Worm (Caenorhabditis elegans) whole organism, young adult: ENCODE results near the gene K02D10.3.

Experiments
- B0035.1 ChIP-seq: sonication (generic microtip); optimal IDR thresholded peaks from 2 replicates; lab custom pipeline; 2016; ENCODE audit warnings: missing genetic modification characterization, mild to moderate bottlenecking, missing compliant biosample characterization, missing genotype, missing genetic modification reagents
- B0261.1 ChIP-seq: sonication (generic microtip); optimal IDR thresholded peaks from 2 replicates; lab custom pipeline; 2016; ENCODE audit warnings: mild to moderate bottlenecking, missing genetic modification characterization, moderate library complexity, missing compliant biosample characterization
- B0336.3 ChIP-seq: fragments of 200-800 bp; sonication (Bioruptor generic); IDR thresholded peaks from 2 replicates; pipeline ENCODE4 v1.3.6; 2022; ENCODE audit warnings: missing genetic modification characterization, missing compliant biosample characterization
- ama-1 ChIP-seq, 3 experiments: fragments of 150-350 bp in 1 of 3; sonication (generic microtip) in 2 of 3; optimal IDR thresholded peaks; 2 replicates each; lab custom pipeline; 2014 to 2018; ENCODE audit warnings: missing biosample characterization in 2 of 3, missing genetic modification characterization in 2 of 3, missing genetic modification reagents in 2 of 3
- mes-4 ChIP-seq: sonication (generic microtip); optimal IDR thresholded peaks from 2 replicates; lab custom pipeline; 2016; ENCODE audit warnings: missing genotype, missing genetic modification characterization, missing compliant biosample characterization

DNA sequence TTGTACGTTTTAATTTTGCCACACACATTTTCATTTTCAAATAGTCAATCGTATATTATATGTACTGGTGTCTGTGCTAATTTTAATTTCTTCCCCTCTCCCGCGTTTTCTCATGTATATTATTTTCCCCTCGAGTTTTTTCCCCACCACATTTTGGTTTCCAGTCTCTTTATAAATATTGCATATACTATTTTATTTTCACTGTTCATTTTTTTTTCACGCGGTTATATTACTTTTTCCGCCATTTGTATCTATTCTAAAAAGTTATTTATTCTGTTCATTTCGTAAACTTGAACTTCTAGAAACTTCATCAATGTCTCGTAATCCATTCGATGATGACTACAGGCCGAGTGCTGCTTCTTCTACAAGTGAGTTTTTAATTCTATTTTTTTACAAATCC is 4.2 kb upstream of the K02D10.3 start, which contains the start of gene snap-29:
- no peak for TF ChIP-seq B0336.3 (GFP tag; lab: Robert Waterston, UW)
- TF ChIP-seq B0035.1 = no peak
- TF ChIP-seq ama-1 (optimal IDR thresholded peaks at IDR 0.05; lab: Kevin White, UChicago) = no peak
- no peak for TF ChIP-seq ama-1 (GFP tag; optimal IDR thresholded peaks at IDR 0.05; lab: Kevin White, UChicago)
- no peak for TF ChIP-seq B0261.1 (tag; lab: Kevin White, UChicago)
- TF ChIP-seq mes-4 (tag; lab: Kevin White, UChicago) = no peak
